Worm (Caenorhabditis elegans) whole organism, L4/young adult: Measurements from ENCODE around the gene twk-35.

Source experiments
- W03F9.2 ChIP-seq: fragments of 150-350 bp; optimal IDR thresholded peaks from 2 replicates; lab custom pipeline; 2014; ENCODE audit warnings: missing biosample characterization, missing genetic modification characterization
- dao-5 ChIP-seq: sonication (generic microtip); optimal IDR thresholded peaks from 2 replicates; lab custom pipeline; 2016; ENCODE audit warnings: missing genotype, missing genetic modification characterization, moderate library complexity, missing compliant biosample characterization
- him-1 ChIP-seq: sonication (generic microtip); optimal IDR thresholded peaks from 2 replicates; lab custom pipeline; 2016; ENCODE audit warnings: missing genotype, missing genetic modification reagents, missing genetic modification characterization, missing compliant biosample characterization

ce11 chrV:20837765-20838164, 25.0 kb upstream of the twk-35 start, which contains the start of gene mrps-12:
- TF ChIP-seq dao-5 (tag; lab: Kevin White, UChicago) = no peak
- TF ChIP-seq W03F9.2 (tag; lab: Kevin White, UChicago) = no peak
- TF ChIP-seq him-1 (tag; lab: Kevin White, UChicago) = no peak
